Fruit fly (Drosophila melanogaster) whole organism, prepupa: Measurements from ENCODE around the gene CG13113.
A peak's percentile ranks its signal among the peaks of the same experiment; 100 is the strongest.

Experiments
- CG11294 ChIP-seq: fragments of 200-800 bp; sonication (Bioruptor generic); IDR thresholded peaks from 2 replicates; pipeline ENCODE4 v1.3.6; 2022; ENCODE audit warnings: missing biosample characterization, missing genetic modification characterization
- CG6792 ChIP-seq: fragments of 200-800 bp; sonication (Bioruptor generic); optimal IDR thresholded peaks from 3 replicates; lab custom pipeline; 2016; ENCODE audit warnings: missing biosample characterization, missing genetic modification characterization
- CG8319 ChIP-seq: fragments of 200-800 bp; sonication (Bioruptor generic); optimal IDR thresholded peaks from 3 replicates; lab custom pipeline; 2016; ENCODE audit warnings: missing biosample characterization, missing genetic modification characterization
- Hr38 ChIP-seq: sonication (Bioruptor generic); optimal IDR thresholded peaks from 2 replicates; lab custom pipeline; 2016; ENCODE audit warnings: missing biosample characterization, missing genetic modification characterization
- Hr4 ChIP-seq: fragments of 200-800 bp; sonication (Bioruptor generic); optimal IDR thresholded peaks from 3 replicates; lab custom pipeline; 2016; ENCODE audit warnings: missing biosample characterization, missing genetic modification characterization
- Met ChIP-seq: fragments of 200-800 bp; sonication (Bioruptor generic); optimal IDR thresholded peaks from 3 replicates; lab custom pipeline; 2016; ENCODE audit warnings: missing biosample characterization, missing genetic modification characterization
- dac ChIP-seq: fragments of 200-800 bp; sonication (Bioruptor generic); optimal IDR thresholded peaks from 2 replicates; lab custom pipeline; 2017; ENCODE audit warnings: missing biosample characterization, mild to moderate bottlenecking, missing genetic modification characterization
- fd85E ChIP-seq: fragments of 200-800 bp; sonication (Bioruptor generic); optimal IDR thresholded peaks from 3 replicates; lab custom pipeline; 2016; ENCODE audit warnings: missing biosample characterization, missing genetic modification characterization

dm6 chr2L:9568360-9569088 lies 24.6 kb downstream of the CG13113 start, which contains the start of gene brwl:
- TF ChIP-seq fd85E (GFP tag; lab: Kevin White, UChicago), result peak; percentile 96
- TF ChIP-seq CG8319 (GFP tag; lab: Kevin White, UChicago), result peak; percentile 96
- peak; percentile 74 for TF ChIP-seq Hr38 (GFP tag; lab: Kevin White, UChicago)
- peak; percentile 98 for TF ChIP-seq Met (GFP tag; lab: Kevin White, UChicago)
- peak; percentile 99 for TF ChIP-seq CG6792
- TF ChIP-seq dac (GFP tag; lab: Kevin White, UChicago), result peak; percentile 96
- peak; percentile 98 for TF ChIP-seq CG11294 (GFP tag; lab: Robert Waterston, UW)
- peak; percentile 99 for TF ChIP-seq Hr4 (GFP tag; lab: Kevin White, UChicago)
